Worm (Caenorhabditis elegans): ENCODE measurements around the gene moe-3.

Gene moe-3

ce11 chrII:13190412-13190811, 24.9 kb upstream of the moe-3 start:
- TF ChIP-seq tbx-7 (tag; optimal IDR thresholded peaks at IDR 0.05): no peak
- TF ChIP-seq pha-4 (tag; optimal IDR thresholded peaks at IDR 0.05): no peak
- no peak for TF ChIP-seq ceh-19 (GFP tag; optimal IDR thresholded peaks at IDR 0.05)
- no peak for TF ChIP-seq ceh-14 (tag; optimal IDR thresholded peaks at IDR 0.05)
- TF ChIP-seq ahr-1 (tag; optimal IDR thresholded peaks at IDR 0.05): no peak

- TF ChIP-seq K02D7.2 (tag; optimal IDR thresholded peaks at IDR 0.05): no peak
- peak; percentile 83 for TF ChIP-seq ceh-34 (tag; optimal IDR thresholded peaks at IDR 0.05)
- TF ChIP-seq ceh-9 (tag; optimal IDR thresholded peaks at IDR 0.05): no peak
- TF ChIP-seq dmd-4 (tag; optimal IDR thresholded peaks at IDR 0.05; ENCODE audit: borderline replicate concordance): no peak
- TF ChIP-seq zip-5 (tag; optimal IDR thresholded peaks at IDR 0.05): no peak
- no peak for TF ChIP-seq ztf-16 (tag; optimal IDR thresholded peaks at IDR 0.05)
- no peak for TF ChIP-seq eyg-1 (tag; optimal IDR thresholded peaks at IDR 0.05)
- TF ChIP-seq lim-6 (tag; optimal IDR thresholded peaks at IDR 0.05): no peak
- TF ChIP-seq ceh-18 (tag; optimal IDR thresholded peaks at IDR 0.05): peak; percentile 49
- TF ChIP-seq ceh-19 (GFP tag; optimal IDR thresholded peaks at IDR 0.05): no peak
- no peak for TF ChIP-seq hlh-15 (tag; optimal IDR thresholded peaks at IDR 0.05)
- peak; percentile 97 for TF ChIP-seq unc-55 (GFP tag; optimal IDR thresholded peaks at IDR 0.05)
- no peak for TF ChIP-seq nhr-232 (tag; optimal IDR thresholded peaks at IDR 0.05)
- no peak for TF ChIP-seq pha-2 (tag; optimal IDR thresholded peaks at IDR 0.05)
- TF ChIP-seq nfya-1 (tag; optimal IDR thresholded peaks at IDR 0.05): no peak
- no peak for TF ChIP-seq gmeb-2 (tag; optimal IDR thresholded peaks at IDR 0.05)
- no peak for TF ChIP-seq nhr-11 (tag; optimal IDR thresholded peaks at IDR 0.05)
- no peak for TF ChIP-seq hlh-30 (tag; optimal IDR thresholded peaks at IDR 0.05; ENCODE audit: insufficient read depth)
- TF ChIP-seq unc-3 (GFP tag; conservative IDR thresholded peaks at IDR 0.05): no peak
- no peak for TF ChIP-seq unc-3 (tag; optimal IDR thresholded peaks at IDR 0.05)
- no peak for TF ChIP-seq npax-4 (tag; optimal IDR thresholded peaks at IDR 0.05)
- no peak for TF ChIP-seq odd-2 (tag; optimal IDR thresholded peaks at IDR 0.05)
- TF ChIP-seq ceh-31 (tag; optimal IDR thresholded peaks at IDR 0.05): no peak
- TF ChIP-seq elt-4 (tag; optimal IDR thresholded peaks at IDR 0.05): no peak
- no peak for TF ChIP-seq pqm-1 (tag; optimal IDR thresholded peaks at IDR 0.05)
- peak; percentile 39 for TF ChIP-seq mec-3 (tag; optimal IDR thresholded peaks at IDR 0.05; ENCODE audit: borderline replicate concordance)
- TF ChIP-seq dve-1 (tag; optimal IDR thresholded peaks at IDR 0.05): no peak
- TF ChIP-seq ama-1 (optimal IDR thresholded peaks at IDR 0.05): no peak
- peak; percentile 16 for TF ChIP-seq rnt-1 (tag; optimal IDR thresholded peaks at IDR 0.05)
- TF ChIP-seq fkh-10 (GFP tag; optimal IDR thresholded peaks at IDR 0.05): no peak
- no peak for TF ChIP-seq ceh-6 (GFP tag; optimal IDR thresholded peaks at IDR 0.05)
- no peak for TF ChIP-seq tbx-7 (tag; optimal IDR thresholded peaks at IDR 0.05)
- TF ChIP-seq ceh-45 (GFP tag; IDR thresholded peaks at IDR 0.05): no peak
- peak; percentile 24 for TF ChIP-seq ref-2 (tag; optimal IDR thresholded peaks at IDR 0.05)
- TF ChIP-seq hlh-8 (tag; optimal IDR thresholded peaks at IDR 0.05): no peak
- TF ChIP-seq tbx-2 (tag; optimal IDR thresholded peaks at IDR 0.05): peak; percentile 56
- no peak for TF ChIP-seq ets-4 (tag; optimal IDR thresholded peaks at IDR 0.05)
- no peak for TF ChIP-seq ttx-3 (tag; optimal IDR thresholded peaks at IDR 0.05)
- no peak for TF ChIP-seq elt-2 (tag; optimal IDR thresholded peaks at IDR 0.05)
- TF ChIP-seq syd-9 (tag; optimal IDR thresholded peaks at IDR 0.05): no peak
- TF ChIP-seq sdc-2 (tag; optimal IDR thresholded peaks at IDR 0.05): no peak
- no peak for TF ChIP-seq ceh-2 (tag; optimal IDR thresholded peaks at IDR 0.05)
- no peak for TF ChIP-seq ceh-30 (tag; optimal IDR thresholded peaks at IDR 0.05)
- no peak for TF ChIP-seq K09A11.1 (tag; optimal IDR thresholded peaks at IDR 0.05; ENCODE audit: insufficient read depth)
- TF ChIP-seq fkh-6 (tag; optimal IDR thresholded peaks at IDR 0.05): no peak
- TF ChIP-seq che-1 (tag; optimal IDR thresholded peaks at IDR 0.05): no peak
- TF ChIP-seq unc-42 (tag; optimal IDR thresholded peaks at IDR 0.05): no peak
- TF ChIP-seq lin-11 (tag; optimal IDR thresholded peaks at IDR 0.05): no peak
- no peak for TF ChIP-seq F13H6.1 (tag; optimal IDR thresholded peaks at IDR 0.05)
- no peak for TF ChIP-seq unc-86 (tag; optimal IDR thresholded peaks at IDR 0.05)
Observed at ce11 chrII:13189363-13189762, 23.8 kb upstream of the moe-3 start.
